Worm (Caenorhabditis elegans) whole organism, L2 larva: ENCODE results near the gene F10C1.1.

Experiments
- ama-1 ChIP-seq: fragments of 150-350 bp; optimal IDR thresholded peaks from 2 replicates; lab custom pipeline; 2018; ENCODE audit warnings: inconsistent platforms
- fos-1 ChIP-seq: fragments of 150-350 bp; optimal IDR thresholded peaks from 2 replicates; lab custom pipeline; 2014; ENCODE audit warnings: missing biosample characterization, missing genetic modification characterization
- nhr-77 ChIP-seq: fragments of 150-350 bp; optimal IDR thresholded peaks from 2 replicates; lab custom pipeline; 2014; ENCODE audit warnings: missing biosample characterization, missing genetic modification characterization

ce11 chrII:5772547-5773142 is 1.4 kb upstream of the F10C1.1 start:
- no peak for TF ChIP-seq nhr-77 (tag; lab: Kevin White, UChicago)
- peak; percentile 35 for TF ChIP-seq fos-1 (tag; lab: Kevin White, UChicago)
- TF ChIP-seq ama-1: no peak
